Worm (Caenorhabditis elegans) whole organism, mixed stage, embryonic: ENCODE data around the gene clec-61.

Experiments
- lin-13 ChIP-seq: fragments of 150-350 bp; optimal IDR thresholded peaks from 2 replicates; lab custom pipeline; 2014; ENCODE audit warnings: missing biosample characterization, missing genetic modification characterization
- nhr-28 ChIP-seq: fragments of 150-350 bp; optimal IDR thresholded peaks from 2 replicates; lab custom pipeline; 2014; ENCODE audit warnings: missing biosample characterization, missing genetic modification characterization
- nhr-76 ChIP-seq: sonication (generic microtip); optimal IDR thresholded peaks from 2 replicates; lab custom pipeline; 2017; ENCODE audit warnings: missing biosample characterization, missing genetic modification characterization
- tbx-8 ChIP-seq: fragments of 200-800 bp; sonication (Bioruptor generic); optimal IDR thresholded peaks from 2 replicates; lab custom pipeline; 2018; ENCODE audit warnings: mild to moderate bottlenecking, missing genetic modification characterization, moderate library complexity, missing compliant biosample characterization
- unc-120 ChIP-seq: sonication (generic microtip); optimal IDR thresholded peaks from 2 replicates; lab custom pipeline; 2017; ENCODE audit warnings: missing genetic modification characterization, missing compliant biosample characterization; ENCODE audit not compliant: poor library complexity, severe bottlenecking
- unc-62 ChIP-seq: fragments of 150-350 bp; optimal IDR thresholded peaks from 2 replicates; lab custom pipeline; 2014; ENCODE audit warnings: missing biosample characterization, missing genetic modification reagents, missing genetic modification characterization

DNA sequence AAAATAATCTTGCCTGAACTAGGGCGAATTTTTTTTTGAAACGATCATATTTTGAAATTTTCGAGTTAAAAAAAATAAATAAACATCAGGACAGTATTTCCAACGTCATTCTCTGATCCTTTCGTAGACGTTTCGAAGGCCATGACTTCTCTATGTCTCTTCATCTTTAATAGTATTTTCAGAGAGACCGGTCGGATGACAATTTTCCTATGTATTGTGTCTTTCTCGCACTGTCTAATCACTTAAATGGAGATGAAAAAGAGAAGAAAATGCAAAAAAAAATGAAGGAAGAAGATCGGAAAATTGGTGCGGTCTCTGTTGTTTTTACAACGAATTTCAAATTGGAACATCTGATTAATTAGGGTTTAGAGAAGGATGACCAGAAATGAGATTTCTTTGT, 34.8 kb upstream of the clec-61 start:
- TF ChIP-seq lin-13 (tag; lab: Kevin White, UChicago) (no peak), unc-62 (GFP tag; lab: Kevin White, UChicago) (no peak), nhr-76 (tag; lab: Kevin White, UChicago) (no peak), tbx-8 (GFP tag; lab: Kevin White, UChicago) (no peak), nhr-28 (tag; lab: Kevin White, UChicago) (no peak), unc-120 (tag; lab: Kevin White, UChicago) (no peak)
